Fruit fly (Drosophila melanogaster) whole organism, larva: ENCODE measurements around the gene st.

Experiments
- noc ChIP-seq: fragments of 200-800 bp; sonication (Bioruptor generic); optimal IDR thresholded peaks from 3 replicates; lab custom pipeline; 2019; ENCODE audit warnings: missing biosample characterization, mild to moderate bottlenecking, missing genetic modification characterization, moderate library complexity

st gene

dm6 chr3L:16497198-16497701 lies at the start of gene st:
TSS of gene st (plus strand) at chr3L:16497651.
- TF ChIP-seq noc = no peak

dm6 chr3L:16451887-16452751 lies 45.3 kb upstream of the st start, which contains the start of gene dsx-c73A:
TSS of gene dsx-c73A (minus strand) at chr3L:16451958.
- TF ChIP-seq noc = no peak

dm6 chr3L:16463846-16464245 lies 33.6 kb upstream of the st start:
- no peak for TF ChIP-seq noc

dm6 chr3L:16470071-16470470 lies 27.4 kb upstream of the st start:
- TF ChIP-seq noc = no peak

dm6 chr3L:16474130-16474529 lies 23.3 kb upstream of the st start:
- TF ChIP-seq noc = no peak

dm6 chr3L:16475518-16476126 lies 21.8 kb upstream of the st start:
- no peak for TF ChIP-seq noc

dm6 chr3L:16476709-16477119 lies 20.7 kb upstream of the st start:
- no peak for TF ChIP-seq noc

- no peak for TF ChIP-seq noc
These were observed 20.2 kb upstream of the st start for dm6 chr3L:16477134-16477702.

- TF ChIP-seq noc = no peak
These were observed 19.7 kb upstream of the st start for dm6 chr3L:16477730-16478129.

- TF ChIP-seq noc = peak; percentile 29
These were observed 18.7 kb upstream of the st start for dm6 chr3L:16478608-16479203.

dm6 chr3L:16480408-16481193 lies 16.9 kb upstream of the st start:
- TF ChIP-seq noc = peak; percentile 80

- TF ChIP-seq noc = no peak
These were observed 15.3 kb upstream of the st start for dm6 chr3L:16482167-16482566.

dm6 chr3L:16483524-16484370 lies 13.7 kb upstream of the st start, which contains the start of gene aos:
TSS of gene aos (minus strand) at chr3L:16483650.
- peak; percentile 66 for TF ChIP-seq noc

- TF ChIP-seq noc = no peak
These were observed 12.5 kb upstream of the st start for dm6 chr3L:16484739-16485524.
